Fruit fly (Drosophila melanogaster) whole organism, embryonic: ENCODE measurements around the gene CCHa1.

Source experiments
- CG10431 ChIP-seq: fragments of 200-800 bp; sonication (Bioruptor generic); optimal IDR thresholded peaks from 3 replicates; lab custom pipeline; 2018; ENCODE audit warnings: missing biosample characterization, mild to moderate bottlenecking, missing genetic modification characterization
- CG11723 ChIP-seq: fragments of 200-800 bp; sonication (Bioruptor generic); optimal IDR thresholded peaks from 2 replicates; lab custom pipeline; 2017; ENCODE audit warnings: missing biosample characterization, mild to moderate bottlenecking, missing genetic modification characterization
- CG12071 ChIP-seq: fragments of 200-800 bp; sonication (Bioruptor generic); optimal IDR thresholded peaks from 3 replicates; lab custom pipeline; 2018; ENCODE audit warnings: missing biosample characterization, mild to moderate bottlenecking, missing genetic modification characterization
- CG12219 ChIP-seq: fragments of 200-800 bp; sonication (Bioruptor generic); optimal IDR thresholded peaks from 3 replicates; lab custom pipeline; 2018; ENCODE audit warnings: missing biosample characterization, mild to moderate bottlenecking, missing genetic modification characterization
- CG14667 ChIP-seq: fragments of 200-800 bp; sonication (Bioruptor generic); IDR thresholded peaks from 2 replicates; pipeline ENCODE4 v1.3.6; 2022; ENCODE audit warnings: missing biosample characterization, missing genetic modification characterization
- CG15601 ChIP-seq: fragments of 200-800 bp; sonication (Bioruptor generic); optimal IDR thresholded peaks from 3 replicates; lab custom pipeline; 2019; ENCODE audit warnings: missing biosample characterization, mild to moderate bottlenecking, missing genetic modification characterization, moderate library complexity
- CG17829 ChIP-seq: fragments of 200-800 bp; optimal IDR thresholded peaks from 2 replicates; lab custom pipeline; 2019; ENCODE audit warnings: missing biosample characterization, mild to moderate bottlenecking, missing genetic modification characterization, moderate library complexity
- CG17912 ChIP-seq: fragments of 200-800 bp; sonication (Bioruptor generic); optimal IDR thresholded peaks from 2 replicates; lab custom pipeline; 2018; ENCODE audit warnings: missing biosample characterization, mild to moderate bottlenecking, missing genetic modification characterization
- CG1832 ChIP-seq: fragments of 200-800 bp; sonication (Bioruptor generic); optimal IDR thresholded peaks from 2 replicates; lab custom pipeline; 2017; ENCODE audit warnings: missing biosample characterization, mild to moderate bottlenecking, missing genetic modification characterization, inconsistent platforms
- CG18599 ChIP-seq: fragments of 200-800 bp; sonication (Bioruptor generic); optimal IDR thresholded peaks from 3 replicates; lab custom pipeline; 2017; ENCODE audit warnings: missing biosample characterization, missing genetic modification characterization, mild to moderate bottlenecking, moderate library complexity, missing genetic modification reagents
- CG2712 ChIP-seq: fragments of 200-800 bp; optimal IDR thresholded peaks from 3 replicates; lab custom pipeline; 2019; ENCODE audit warnings: missing biosample characterization, mild to moderate bottlenecking, missing genetic modification characterization, moderate library complexity
- CG2875 ChIP-seq: fragments of 200-800 bp; sonication (Bioruptor generic); optimal IDR thresholded peaks from 2 replicates; lab custom pipeline; 2017; ENCODE audit warnings: missing biosample characterization, mild to moderate bottlenecking, missing genetic modification characterization, missing genetic modification reagents
- CG30403 ChIP-seq: fragments of 200-800 bp; sonication (Bioruptor generic); optimal IDR thresholded peaks from 3 replicates; lab custom pipeline; 2016; ENCODE audit warnings: missing biosample characterization, missing genetic modification characterization
- CG3407 ChIP-seq: fragments of 200-800 bp; sonication (Bioruptor generic); optimal IDR thresholded peaks from 2 replicates; lab custom pipeline; 2018; ENCODE audit warnings: missing biosample characterization, mild to moderate bottlenecking, missing genetic modification characterization
- CG3726 ChIP-seq: fragments of 200-800 bp; sonication (Bioruptor generic); IDR thresholded peaks from 3 replicates; pipeline ENCODE4, ENCODE4 v1.3.6; 2022; ENCODE audit warnings: missing biosample characterization, missing genetic modification characterization
- CG4328 ChIP-seq: fragments of 200-800 bp; sonication (Bioruptor generic); optimal IDR thresholded peaks from 3 replicates; lab custom pipeline; 2017; ENCODE audit warnings: missing biosample characterization, missing genetic modification reagents, missing genetic modification characterization
- CG43689 ChIP-seq: fragments of 200-800 bp; sonication (Bioruptor generic); IDR thresholded peaks from 2 replicates; pipeline ENCODE4 v1.3.6; 2022; ENCODE audit warnings: missing biosample characterization, missing genetic modification characterization
- CG7745 ChIP-seq: fragments of 200-800 bp; sonication (Bioruptor generic); optimal IDR thresholded peaks from 2 replicates; lab custom pipeline; 2018; ENCODE audit warnings: missing biosample characterization, mild to moderate bottlenecking, missing genetic modification characterization, moderate library complexity
- Dref ChIP-seq: fragments of 200-800 bp; sonication (Bioruptor generic); IDR thresholded peaks from 2 replicates; pipeline ENCODE4 v1.3.6; 2022; ENCODE audit warnings: missing biosample characterization, missing genetic modification characterization
- Fer2 ChIP-seq: fragments of 200-800 bp; sonication (Bioruptor generic); optimal IDR thresholded peaks from 2 replicates; lab custom pipeline; 2018; ENCODE audit warnings: missing biosample characterization, mild to moderate bottlenecking, missing genetic modification characterization, moderate library complexity
- Hey ChIP-seq: fragments of 200-800 bp; sonication (Bioruptor generic); optimal IDR thresholded peaks from 3 replicates; lab custom pipeline; 2018; ENCODE audit warnings: missing biosample characterization, mild to moderate bottlenecking, missing genetic modification characterization
- Lpt ChIP-seq: fragments of >200 bp; optimal IDR thresholded peaks from 2 replicates; lab custom pipeline; 2018; ENCODE audit warnings: missing biosample characterization, missing genetic modification characterization
- NFAT ChIP-seq: fragments of 200-800 bp; sonication (Bioruptor generic); IDR thresholded peaks from 2 replicates; pipeline ENCODE4 v1.3.6; 2022; ENCODE audit warnings: missing biosample characterization, missing genetic modification characterization
- Ptx1 ChIP-seq: fragments of 200-800 bp; sonication (Bioruptor generic); IDR thresholded peaks from 2 replicates; pipeline ENCODE4 v1.3.6; 2022; ENCODE audit warnings: missing biosample characterization, missing genetic modification characterization
- Sry-δ ChIP-seq: fragments of 200-800 bp; sonication (Bioruptor generic); optimal IDR thresholded peaks from 2 replicates; lab custom pipeline; 2016; ENCODE audit warnings: missing biosample characterization, missing genetic modification characterization
- Ssrp ChIP-seq: fragments of 200-800 bp; sonication (Bioruptor generic); optimal IDR thresholded peaks from 2 replicates; lab custom pipeline; 2018; ENCODE audit warnings: missing biosample characterization, mild to moderate bottlenecking, missing genetic modification characterization, moderate library complexity
- Usf ChIP-seq: fragments of 200-800 bp; sonication (Bioruptor generic); optimal IDR thresholded peaks from 2 replicates; lab custom pipeline; 2017; ENCODE audit warnings: missing genotype, missing biosample characterization, missing genetic modification characterization
- Xrp1 ChIP-seq: fragments of 200-800 bp; sonication (Bioruptor generic); IDR thresholded peaks from 2 replicates; pipeline ENCODE4 v1.3.6; 2022; ENCODE audit warnings: missing biosample characterization, missing genetic modification characterization
- ase ChIP-seq: fragments of 200-800 bp; sonication (Bioruptor generic); IDR thresholded peaks from 3 replicates; pipeline ENCODE4 v1.3.6; 2022; ENCODE audit warnings: missing biosample characterization, missing genetic modification characterization
- bcd ChIP-seq: fragments of 200-800 bp; sonication (Bioruptor generic); optimal IDR thresholded peaks from 2 replicates; lab custom pipeline; 2017; ENCODE audit warnings: missing biosample characterization, mild to moderate bottlenecking, missing genetic modification characterization
- cg ChIP-seq: fragments of 200-800 bp; sonication (Bioruptor generic); optimal IDR thresholded peaks from 3 replicates; lab custom pipeline; 2019; ENCODE audit warnings: missing biosample characterization, mild to moderate bottlenecking, missing genetic modification characterization, moderate library complexity
- crp ChIP-seq, 2 experiments: fragments of 200-800 bp; sonication (Bioruptor generic); optimal IDR thresholded peaks; 2 replicates in 1 of 2; 3 replicates in 1 of 2; lab custom pipeline; 2017; ENCODE audit warnings: missing biosample characterization in 2 of 2, missing genetic modification characterization in 2 of 2, mild to moderate bottlenecking in 1 of 2, moderate library complexity in 1 of 2
- dmrt11E ChIP-seq: fragments of 200-800 bp; sonication (Bioruptor generic); optimal IDR thresholded peaks from 3 replicates; lab custom pipeline; 2018; ENCODE audit warnings: missing biosample characterization, mild to moderate bottlenecking, missing genetic modification characterization, moderate library complexity
- jing ChIP-seq: fragments of 200-800 bp; sonication (Bioruptor generic); optimal IDR thresholded peaks from 2 replicates; lab custom pipeline; 2018; ENCODE audit warnings: missing biosample characterization, mild to moderate bottlenecking, missing genetic modification characterization
- jumu ChIP-seq: fragments of 200-800 bp; sonication (Bioruptor generic); optimal IDR thresholded peaks from 3 replicates; lab custom pipeline; 2016; ENCODE audit warnings: missing biosample characterization, missing genetic modification characterization
- kay ChIP-seq: fragments of 200-800 bp; sonication (Bioruptor generic); optimal IDR thresholded peaks from 2 replicates; lab custom pipeline; 2016; ENCODE audit warnings: missing biosample characterization, missing genetic modification characterization
- ken ChIP-seq: fragments of 200-800 bp; sonication (Bioruptor generic); IDR thresholded peaks from 3 replicates; pipeline ENCODE4 v1.3.6; 2022; ENCODE audit warnings: missing biosample characterization, missing genetic modification characterization
- lab ChIP-seq: fragments of 200-800 bp; sonication (Bioruptor generic); optimal IDR thresholded peaks from 3 replicates; lab custom pipeline; 2017; ENCODE audit warnings: missing biosample characterization, missing genetic modification characterization, mild to moderate bottlenecking, moderate library complexity, missing genetic modification reagents
- lov ChIP-seq, 2 experiments: fragments of 200-800 bp in 1 of 2; fragments of >200 bp in 1 of 2; sonication (Bioruptor generic) in 1 of 2; IDR thresholded peaks in 1 of 2; optimal IDR thresholded peaks in 1 of 2; 2 replicates in 1 of 2; 3 replicates in 1 of 2; pipeline versions ENCODE4 v1.3.6 to Lab custom; 2017 to 2022; ENCODE audit warnings: missing biosample characterization in 1 of 2, missing genetic modification characterization in 1 of 2
- luna ChIP-seq: fragments of 200-800 bp; sonication (Bioruptor generic); optimal IDR thresholded peaks from 2 replicates; lab custom pipeline; 2016; ENCODE audit warnings: missing biosample characterization, missing genetic modification characterization
- nau ChIP-seq: fragments of 200-800 bp; sonication (Bioruptor generic); optimal IDR thresholded peaks from 3 replicates; lab custom pipeline; 2017; ENCODE audit warnings: missing biosample characterization, mild to moderate bottlenecking, missing genetic modification characterization, missing genetic modification reagents
- pho ChIP-seq: fragments of 200-800 bp; sonication (Bioruptor generic); optimal IDR thresholded peaks from 2 replicates; lab custom pipeline; 2016; ENCODE audit warnings: missing biosample characterization, missing genetic modification characterization
- psq ChIP-seq: fragments of 200-800 bp; sonication (Bioruptor generic); optimal IDR thresholded peaks from 2 replicates; lab custom pipeline; 2017; ENCODE audit warnings: missing biosample characterization, missing genetic modification characterization
- row ChIP-seq: fragments of 200-800 bp; sonication (Bioruptor generic); IDR thresholded peaks from 3 replicates; pipeline ENCODE4 v1.3.6; 2022; ENCODE audit warnings: missing biosample characterization, missing genetic modification characterization
- salm ChIP-seq: fragments of 200-800 bp; sonication (Bioruptor generic); optimal IDR thresholded peaks from 2 replicates; lab custom pipeline; 2018; ENCODE audit warnings: missing biosample characterization, mild to moderate bottlenecking, missing genetic modification characterization
- sc ChIP-seq, 3 experiments: fragments of >200 bp in 2 of 3; fragments of 200-800 bp in 1 of 3; sonication (Bioruptor generic) in 1 of 3; optimal IDR thresholded peaks; 2 replicates in 2 of 3; 3 replicates in 1 of 3; lab custom pipeline; 2017; ENCODE audit warnings: mild to moderate bottlenecking in 1 of 3, missing biosample characterization in 1 of 3, missing genetic modification characterization in 1 of 3, missing genetic modification reagents in 1 of 3
- sens ChIP-seq: fragments of 200-800 bp; sonication (Bioruptor generic); peaks from one replicate; lab custom pipeline; 2016; ENCODE audit warnings: missing biosample characterization, missing genetic modification characterization
- usp ChIP-seq: fragments of >200 bp; optimal IDR thresholded peaks from 2 replicates; lab custom pipeline; 2017; ENCODE audit warnings: missing biosample characterization, missing genetic modification characterization

Gene CCHa1

DNA sequence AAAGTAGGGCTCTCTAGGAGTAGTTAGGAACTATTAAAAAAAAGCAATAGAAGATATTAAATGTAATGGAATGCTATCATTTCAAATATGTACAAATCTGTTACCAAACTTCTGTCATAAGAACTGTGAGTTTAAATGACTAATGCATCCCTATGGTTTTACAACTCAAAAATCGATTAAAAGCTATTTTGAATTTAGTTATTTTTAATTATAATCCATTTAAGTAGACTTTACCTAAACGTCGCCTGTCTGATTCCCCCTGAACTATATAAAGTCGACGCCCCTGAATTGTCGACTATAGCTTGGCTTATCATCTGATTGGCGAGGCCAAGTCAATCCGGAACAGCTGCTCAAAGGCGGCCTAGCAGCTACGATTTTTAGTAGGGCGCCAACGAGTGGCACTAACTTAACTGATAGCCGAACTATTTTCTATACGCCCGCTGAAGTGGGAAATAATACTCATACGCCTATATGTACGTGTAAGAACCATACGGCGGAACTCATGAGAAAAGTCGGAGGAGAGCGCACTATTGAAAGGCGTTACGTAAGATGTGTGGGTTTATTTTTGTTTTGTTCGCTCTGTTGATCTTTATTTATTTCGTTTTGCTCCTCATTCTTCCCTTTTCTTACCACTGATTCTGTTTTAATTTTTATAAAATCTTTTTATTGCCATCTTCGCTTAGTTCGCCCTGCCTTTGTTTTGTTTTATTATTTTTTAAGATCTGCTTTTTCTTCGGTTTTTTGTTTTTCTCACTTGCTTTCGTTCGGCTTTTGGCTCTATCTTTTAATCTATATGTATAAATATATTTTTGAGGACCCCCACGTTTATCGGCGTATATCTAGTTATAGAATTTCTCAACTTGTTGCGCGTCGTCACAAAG, 34.4 kb downstream of the CCHa1 start (continued):
- no peak for TF ChIP-seq CG3407
- TF ChIP-seq luna (GFP tag; lab: Kevin White, UChicago) = no peak
- TF ChIP-seq Sry-δ = no peak
- no peak for TF ChIP-seq cg
- no peak for TF ChIP-seq dmrt11E (tag; lab: Kevin White, UChicago)
- TF ChIP-seq psq = peak; percentile 2
- peak; percentile 36 for TF ChIP-seq row (GFP tag; lab: Robert Waterston, UW)
- TF ChIP-seq Xrp1 (GFP tag; lab: Robert Waterston, UW) = no peak; the same call in 1 of the 2 replicates
- peak; percentile 55 for TF ChIP-seq CG2712 (tag; lab: Kevin White, UChicago)
- no peak for TF ChIP-seq Dref
- TF ChIP-seq jing (GFP tag; lab: Kevin White, UChicago) = no peak
- no peak for TF ChIP-seq CG1832 (GFP tag; lab: Kevin White, UChicago)
- TF ChIP-seq CG4328 = no peak
- no peak for TF ChIP-seq usp (GFP tag; lab: Kevin White, UChicago)
- TF ChIP-seq ken (GFP tag; lab: Robert Waterston, UW) = no peak
- peak; percentile 57 for TF ChIP-seq lab (GFP tag; lab: Kevin White, UChicago)
- TF ChIP-seq CG2875 (GFP tag; lab: Kevin White, UChicago) = no peak
- TF ChIP-seq kay (GFP tag; lab: Kevin White, UChicago) = no peak
- no peak for TF ChIP-seq Lpt (GFP tag; lab: Kevin White, UChicago)
- TF ChIP-seq CG14667 (GFP tag; lab: Robert Waterston, UW) = no peak
- no peak; the same call in 1 of the 2 replicates for TF ChIP-seq NFAT (GFP tag; lab: Robert Waterston, UW)
- no peak for TF ChIP-seq CG17829 (tag; lab: Kevin White, UChicago)
- TF ChIP-seq CG7745 (tag; lab: Kevin White, UChicago) = no peak
- TF ChIP-seq nau (GFP tag; lab: Kevin White, UChicago) = peak; percentile 46
- TF ChIP-seq lov (optimal IDR thresholded peaks at IDR 0.05; lab: Kevin White, UChicago) = no peak
- TF ChIP-seq lov (GFP tag; IDR thresholded peaks at IDR 0.05; lab: Robert Waterston, UW) = no peak
- TF ChIP-seq CG12219 = no peak
- TF ChIP-seq ase (GFP tag; lab: Robert Waterston, UW) = no peak; the same call in 2 of the 3 replicates
- no peak for TF ChIP-seq sc (optimal IDR thresholded peaks at IDR 0.05; lab: Kevin White, UChicago)
- no peak for TF ChIP-seq sc (GFP tag; optimal IDR thresholded peaks at IDR 0.05; lab: Kevin White, UChicago)
- no peak for TF ChIP-seq CG12071 (GFP tag; lab: Kevin White, UChicago)
- no peak for TF ChIP-seq CG43689
- peak in 1 of 2 experiments; percentile 8 for TF ChIP-seq crp (GFP tag; optimal IDR thresholded peaks at IDR 0.05; lab: Kevin White, UChicago)
- peak; percentile 5 for TF ChIP-seq CG11723 (GFP tag; lab: Kevin White, UChicago)
- peak; percentile 6 for TF ChIP-seq Usf
- peak; percentile 45 for TF ChIP-seq CG30403 (GFP tag; lab: Kevin White, UChicago)
- no peak for TF ChIP-seq CG10431 (GFP tag; lab: Kevin White, UChicago)
- TF ChIP-seq CG15601 (tag; lab: Kevin White, UChicago) = no peak
- TF ChIP-seq Ssrp (tag; lab: Kevin White, UChicago) = peak; percentile 23
- peak; percentile 44 for TF ChIP-seq bcd (GFP tag; lab: Kevin White, UChicago)
- TF ChIP-seq Ptx1 (GFP tag; lab: Robert Waterston, UW) = peak; percentile 54
- no peak for TF ChIP-seq CG17912 (GFP tag; lab: Kevin White, UChicago)
- TF ChIP-seq jumu = no peak
- peak; percentile 29 for TF ChIP-seq pho
- no peak for TF ChIP-seq Hey (tag; lab: Kevin White, UChicago)
- peak; percentile 85 for TF ChIP-seq sens (GFP tag; lab: Kevin White, UChicago)
- TF ChIP-seq Fer2 = no peak
- TF ChIP-seq CG18599 (GFP tag; lab: Kevin White, UChicago) = peak; percentile 72
- TF ChIP-seq salm (tag; lab: Kevin White, UChicago) = no peak
- no peak for TF ChIP-seq CG3726 (GFP tag; lab: Robert Waterston, UW)
